Fruit fly (Drosophila melanogaster): Measurements from ENCODE around the gene CG17931.

DNA sequence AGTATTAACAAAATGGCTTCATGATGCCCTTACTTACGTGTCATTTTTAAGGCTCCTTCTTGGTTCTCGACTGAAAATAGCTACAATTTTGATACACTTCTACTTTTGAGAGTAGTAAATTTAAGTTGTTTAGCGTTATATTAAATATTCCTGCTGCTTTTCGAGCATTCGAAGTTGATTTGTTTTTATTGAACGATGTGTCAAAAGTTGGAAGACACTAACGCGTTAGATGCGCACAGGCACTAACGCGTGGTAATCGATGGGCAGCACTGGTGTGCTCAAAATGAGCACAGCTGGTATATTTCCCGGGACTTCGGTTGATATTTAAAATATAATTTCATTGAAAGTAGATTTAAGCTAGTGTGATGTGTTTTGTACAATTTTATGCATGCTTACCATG lies at the start of gene CG17931:
- TF ChIP-seq OdsH (GFP tag; optimal IDR thresholded peaks at IDR 0.05), result no peak
- TF ChIP-seq h (GFP tag; optimal IDR thresholded peaks at IDR 0.05), result no peak
- TF ChIP-seq N (GFP tag; optimal IDR thresholded peaks at IDR 0.05), result no peak
- TF ChIP-seq Dfd (GFP tag; optimal IDR thresholded peaks at IDR 0.05), result no peak
- no peak for TF ChIP-seq usp (GFP tag; optimal IDR thresholded peaks at IDR 0.05)
- no peak for TF ChIP-seq psq (GFP tag; optimal IDR thresholded peaks at IDR 0.05)
- TF ChIP-seq dl (GFP tag; optimal IDR thresholded peaks at IDR 0.05; ENCODE audit: insufficient read depth in 1 of 2, partially characterized antibody in 2 of 2), result no peak
- TF ChIP-seq Hr78 (GFP tag; optimal IDR thresholded peaks at IDR 0.05), result no peak
- no peak for TF ChIP-seq GATAd (GFP tag; optimal IDR thresholded peaks at IDR 0.05)
- TF ChIP-seq Myc (optimal IDR thresholded peaks at IDR 0.05), result no peak

Measured in whole organism, wandering third instar larva.